Fruit fly (Drosophila melanogaster) whole organism, embryonic: ENCODE measurements around the gene zye.

Experiments used
- Ada2b ChIP-seq: fragments of 200-800 bp; sonication (Bioruptor generic); IDR thresholded peaks from 2 replicates; pipeline ENCODE4 v1.3.6; 2022; ENCODE audit warnings: missing biosample characterization, missing genetic modification characterization
- Atf-2 ChIP-seq: fragments of 200-800 bp; sonication (Bioruptor generic); optimal IDR thresholded peaks from 2 replicates; lab custom pipeline; 2016; ENCODE audit warnings: missing biosample characterization, missing genetic modification characterization
- CG11696 ChIP-seq: fragments of 200-800 bp; sonication (Bioruptor generic); IDR thresholded peaks from 2 replicates; pipeline ENCODE4 v1.3.6; 2022; ENCODE audit warnings: missing biosample characterization, missing genetic modification characterization
- CG1233 ChIP-seq: fragments of 200-800 bp; sonication (Bioruptor generic); optimal IDR thresholded peaks from 4 replicates; lab custom pipeline; 2018; ENCODE audit warnings: missing biosample characterization, mild to moderate bottlenecking, missing genetic modification characterization
- CG12391 ChIP-seq: fragments of 200-800 bp; sonication (Bioruptor generic); optimal IDR thresholded peaks from 3 replicates; lab custom pipeline; 2018; ENCODE audit warnings: missing biosample characterization, mild to moderate bottlenecking, missing genetic modification characterization, moderate library complexity
- CG13424 ChIP-seq: fragments of 200-800 bp; sonication (Bioruptor generic); optimal IDR thresholded peaks from 2 replicates; lab custom pipeline; 2019; ENCODE audit warnings: missing biosample characterization, mild to moderate bottlenecking, missing genetic modification characterization, moderate library complexity
- CG14710 ChIP-seq: fragments of 200-800 bp; sonication (Bioruptor generic); optimal IDR thresholded peaks from 3 replicates; lab custom pipeline; 2019; ENCODE audit warnings: missing biosample characterization, mild to moderate bottlenecking, missing genetic modification characterization, moderate library complexity
- CG15479 ChIP-seq: fragments of 200-800 bp; sonication (Bioruptor generic); optimal IDR thresholded peaks from 3 replicates; lab custom pipeline; 2019; ENCODE audit warnings: missing biosample characterization, mild to moderate bottlenecking, missing genetic modification characterization, moderate library complexity
- CG1647 ChIP-seq: fragments of 200-800 bp; sonication (Bioruptor generic); optimal IDR thresholded peaks from 3 replicates; lab custom pipeline; 2016; ENCODE audit warnings: missing biosample characterization, missing genetic modification characterization
- CG17328 ChIP-seq: fragments of 200-800 bp; sonication (Bioruptor generic); IDR thresholded peaks from 2 replicates; pipeline ENCODE4 v1.3.6; 2022; ENCODE audit warnings: missing biosample characterization, missing genetic modification characterization
- CG17361 ChIP-seq: fragments of 200-800 bp; sonication (Bioruptor generic); IDR thresholded peaks from 3 replicates; pipeline ENCODE4 v1.3.6; 2022; ENCODE audit warnings: missing biosample characterization, missing genetic modification characterization
- CG17612 ChIP-seq: fragments of 200-800 bp; sonication (Bioruptor generic); IDR thresholded peaks from 2 replicates; pipeline ENCODE4 v1.3.6; 2022; ENCODE audit warnings: missing biosample characterization, missing genetic modification characterization
- CG17829 ChIP-seq: fragments of 200-800 bp; optimal IDR thresholded peaks from 2 replicates; lab custom pipeline; 2019; ENCODE audit warnings: missing biosample characterization, mild to moderate bottlenecking, missing genetic modification characterization, moderate library complexity
- CG33557 ChIP-seq: fragments of 200-800 bp; sonication (Bioruptor generic); optimal IDR thresholded peaks from 2 replicates; lab custom pipeline; 2019; ENCODE audit warnings: missing biosample characterization, mild to moderate bottlenecking, missing genetic modification characterization, moderate library complexity
- CG4424 ChIP-seq: fragments of 200-800 bp; sonication (Bioruptor generic); optimal IDR thresholded peaks from 3 replicates; lab custom pipeline; 2016; ENCODE audit warnings: missing biosample characterization, missing genetic modification characterization
- CG7786 ChIP-seq: fragments of 200-800 bp; sonication (Bioruptor generic); optimal IDR thresholded peaks from 2 replicates; lab custom pipeline; 2016; ENCODE audit warnings: missing biosample characterization, missing genetic modification characterization
- CG8924 ChIP-seq: fragments of 200-800 bp; optimal IDR thresholded peaks from 3 replicates; lab custom pipeline; 2019; ENCODE audit warnings: missing biosample characterization, mild to moderate bottlenecking, missing genetic modification characterization, moderate library complexity
- CG8944 ChIP-seq: fragments of 200-800 bp; sonication (Bioruptor generic); optimal IDR thresholded peaks from 3 replicates; lab custom pipeline; 2016; ENCODE audit warnings: missing biosample characterization, missing genetic modification characterization
- Chrac-16 ChIP-seq: fragments of 200-800 bp; sonication (Bioruptor generic); optimal IDR thresholded peaks from 3 replicates; lab custom pipeline; 2016; ENCODE audit warnings: missing biosample characterization, missing genetic modification characterization
- Fer3 ChIP-seq: fragments of 200-800 bp; sonication (Bioruptor generic); optimal IDR thresholded peaks from 2 replicates; lab custom pipeline; 2018; ENCODE audit warnings: missing biosample characterization, mild to moderate bottlenecking, missing genetic modification characterization, moderate library complexity
- Lpt ChIP-seq: fragments of >200 bp; optimal IDR thresholded peaks from 2 replicates; lab custom pipeline; 2018; ENCODE audit warnings: missing biosample characterization, missing genetic modification characterization
- Med ChIP-seq: fragments of 200-800 bp; sonication (Bioruptor generic); peaks from one replicate; lab custom pipeline; 2016; ENCODE audit warnings: missing biosample characterization, missing genetic modification characterization, mild to moderate bottlenecking, inconsistent platforms, moderate library complexity
- NC2α ChIP-seq: fragments of 200-800 bp; sonication (Bioruptor generic); optimal IDR thresholded peaks from 2 replicates; lab custom pipeline; 2016; ENCODE audit warnings: missing biosample characterization, missing genetic modification characterization
- Ptx1 ChIP-seq: fragments of 200-800 bp; sonication (Bioruptor generic); IDR thresholded peaks from 2 replicates; pipeline ENCODE4 v1.3.6; 2022; ENCODE audit warnings: missing biosample characterization, missing genetic modification characterization
- Sox102F ChIP-seq: fragments of 200-800 bp; sonication (Bioruptor generic); optimal IDR thresholded peaks from 2 replicates; lab custom pipeline; 2018; ENCODE audit warnings: missing biosample characterization, mild to moderate bottlenecking, missing genetic modification characterization, moderate library complexity
- Sry-β ChIP-seq: fragments of 200-800 bp; sonication (Bioruptor generic); optimal IDR thresholded peaks from 2 replicates; lab custom pipeline; 2018; ENCODE audit warnings: missing biosample characterization, mild to moderate bottlenecking, missing genetic modification characterization, moderate library complexity
- Stat92E ChIP-seq, 3 experiments: fragments of >200 bp in 2 of 3; fragments of 200-800 bp in 1 of 3; sonication (Bioruptor generic) in 1 of 3; optimal IDR thresholded peaks; 2 replicates each; lab custom pipeline; 2017 to 2019; ENCODE audit warnings: missing biosample characterization in 3 of 3, missing genetic modification characterization in 3 of 3, mild to moderate bottlenecking in 1 of 3, moderate library complexity in 1 of 3
- Vsx1 ChIP-seq: fragments of 200-800 bp; sonication (Bioruptor generic); optimal IDR thresholded peaks from 2 replicates; lab custom pipeline; 2017; ENCODE audit warnings: missing biosample characterization, mild to moderate bottlenecking, missing genetic modification characterization, missing genetic modification reagents
- Xrp1 ChIP-seq: fragments of 200-800 bp; sonication (Bioruptor generic); IDR thresholded peaks from 2 replicates; pipeline ENCODE4 v1.3.6; 2022; ENCODE audit warnings: missing biosample characterization, missing genetic modification characterization
- ac ChIP-seq: fragments of 200-800 bp; sonication (Bioruptor generic); optimal IDR thresholded peaks from 3 replicates; lab custom pipeline; 2017; ENCODE audit warnings: missing biosample characterization, mild to moderate bottlenecking, missing genetic modification characterization
- bigmax ChIP-seq: fragments of 200-800 bp; sonication (Bioruptor generic); optimal IDR thresholded peaks from 2 replicates; lab custom pipeline; 2018; ENCODE audit warnings: missing biosample characterization, mild to moderate bottlenecking, missing genetic modification characterization
- btn ChIP-seq: fragments of 200-800 bp; sonication (Bioruptor generic); optimal IDR thresholded peaks from 2 replicates; lab custom pipeline; 2016; ENCODE audit warnings: missing biosample characterization, missing genetic modification characterization
- crol ChIP-seq: fragments of 200-800 bp; sonication (Bioruptor generic); IDR thresholded peaks from 2 replicates; pipeline ENCODE4 v1.3.6; 2022; ENCODE audit warnings: missing biosample characterization, missing genetic modification characterization
- dpn ChIP-seq, 2 experiments: fragments of 200-800 bp; sonication (Bioruptor generic); optimal IDR thresholded peaks; 3 replicates each; lab custom pipeline; 2016; ENCODE audit warnings: missing biosample characterization in 2 of 2, missing genetic modification characterization in 2 of 2
- fd102C ChIP-seq: fragments of 200-800 bp; sonication (Bioruptor generic); optimal IDR thresholded peaks from 2 replicates; lab custom pipeline; 2018; ENCODE audit warnings: missing biosample characterization, mild to moderate bottlenecking, missing genetic modification characterization, moderate library complexity
- gro ChIP-seq: fragments of 200-800 bp; sonication (Bioruptor generic); optimal IDR thresholded peaks from 2 replicates; lab custom pipeline; 2016; ENCODE audit warnings: missing biosample characterization, missing genetic modification characterization
- gsb-n ChIP-seq: fragments of 200-800 bp; sonication (Bioruptor generic); optimal IDR thresholded peaks from 3 replicates; lab custom pipeline; 2018; ENCODE audit warnings: missing biosample characterization, mild to moderate bottlenecking, missing genetic modification characterization
- hkb ChIP-seq, 2 experiments: fragments of 200-800 bp in 1 of 2; fragments of >200 bp in 1 of 2; sonication (Bioruptor generic) in 1 of 2; IDR thresholded peaks in 1 of 2; optimal IDR thresholded peaks in 1 of 2; 2 replicates each; pipeline versions ENCODE4 v1.3.6 to Lab custom; 2017 to 2022; ENCODE audit warnings: missing biosample characterization in 1 of 2, missing genetic modification characterization in 1 of 2
- ken ChIP-seq: fragments of 200-800 bp; sonication (Bioruptor generic); IDR thresholded peaks from 3 replicates; pipeline ENCODE4 v1.3.6; 2022; ENCODE audit warnings: missing biosample characterization, missing genetic modification characterization
- lmd ChIP-seq: fragments of 200-800 bp; sonication (Bioruptor generic); IDR thresholded peaks from 2 replicates; pipeline ENCODE4 v1.3.6; 2022; ENCODE audit warnings: missing biosample characterization, missing genetic modification characterization
- p53 ChIP-seq: fragments of 200-800 bp; sonication (Bioruptor generic); optimal IDR thresholded peaks from 2 replicates; lab custom pipeline; 2016; ENCODE audit warnings: missing biosample characterization, missing genetic modification characterization
- pum ChIP-seq: fragments of 200-800 bp; sonication (Bioruptor generic); optimal IDR thresholded peaks from 2 replicates; lab custom pipeline; 2016; ENCODE audit warnings: missing biosample characterization, missing genetic modification characterization
- slp2 ChIP-seq: fragments of 200-800 bp; sonication (Bioruptor generic); optimal IDR thresholded peaks from 2 replicates; lab custom pipeline; 2016; ENCODE audit warnings: missing biosample characterization, missing genetic modification characterization
- ssp ChIP-seq: fragments of 200-800 bp; sonication (Bioruptor generic); IDR thresholded peaks from 2 replicates; pipeline ENCODE4 v1.3.6; 2022; ENCODE audit warnings: missing biosample characterization, missing genetic modification characterization
- tll ChIP-seq, 2 experiments: fragments of 200-800 bp in 1 of 2; fragments of >200 bp in 1 of 2; sonication (Bioruptor generic) in 1 of 2; optimal IDR thresholded peaks; 2 replicates each; lab custom pipeline; 2017 to 2019; ENCODE audit warnings: missing biosample characterization in 2 of 2, missing genetic modification characterization in 2 of 2, mild to moderate bottlenecking in 1 of 2, moderate library complexity in 1 of 2
- zen ChIP-seq: fragments of 200-800 bp; sonication (Bioruptor generic); optimal IDR thresholded peaks from 3 replicates; lab custom pipeline; 2018; ENCODE audit warnings: missing biosample characterization, mild to moderate bottlenecking, missing genetic modification characterization, moderate library complexity

Gene zye

DNA sequence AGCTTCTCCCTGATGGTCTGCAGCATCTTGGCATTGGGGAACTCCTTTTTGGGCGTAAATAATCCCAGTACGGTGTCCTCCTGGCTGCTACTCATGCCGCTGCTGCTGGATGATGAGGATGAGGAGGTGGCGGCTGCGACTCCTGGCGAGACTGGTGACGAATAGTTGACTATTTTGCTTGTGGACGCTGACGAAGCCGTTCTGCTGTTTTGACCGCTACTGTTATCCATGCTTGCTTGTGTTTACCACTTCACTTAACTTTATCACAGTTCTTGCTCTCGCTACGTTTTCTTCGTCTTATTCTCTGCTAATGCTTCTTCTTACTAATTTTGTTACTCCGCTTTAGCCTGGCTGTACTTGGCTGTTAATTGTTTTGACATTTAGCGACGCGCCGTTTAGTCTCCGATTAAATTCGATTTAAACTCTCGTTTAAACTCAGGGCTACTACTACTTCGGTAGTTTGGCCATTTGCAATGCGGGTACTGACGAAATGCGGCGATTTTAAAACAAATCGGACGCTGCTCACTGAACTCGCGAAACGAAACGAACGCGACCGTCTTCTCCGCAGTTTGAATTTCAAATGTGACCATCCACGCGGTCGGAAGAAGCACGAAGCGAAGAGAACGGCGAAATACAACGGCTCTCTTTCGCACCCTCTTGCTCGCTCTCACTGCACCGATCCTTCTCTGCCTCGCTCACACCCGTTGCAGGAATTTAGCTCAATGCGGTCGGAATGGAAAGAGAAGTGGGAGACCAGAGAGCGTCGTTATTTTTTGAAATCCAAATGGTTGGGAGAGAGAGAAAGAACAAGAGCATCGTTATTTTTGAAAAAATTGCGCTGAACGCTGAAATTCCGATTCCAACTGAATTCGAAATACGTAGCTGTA lies 12.1 kb upstream of the zye start, which contains the start of gene trbl (continued):
- TF ChIP-seq gro (GFP tag; lab: Kevin White, UChicago) = no peak
- TF ChIP-seq btn = no peak
- TF ChIP-seq CG17612 (GFP tag; lab: Robert Waterston, UW) = no peak
- TF ChIP-seq Ada2b (GFP tag; lab: Robert Waterston, UW) = no peak
- TF ChIP-seq CG8944 (GFP tag; lab: Kevin White, UChicago) = no peak
- TF ChIP-seq Ptx1 = no peak
- TF ChIP-seq CG4424 (GFP tag; lab: Kevin White, UChicago) = peak; percentile 18
- peak; percentile 70 for TF ChIP-seq CG8924 (tag; lab: Kevin White, UChicago)
- no peak for TF ChIP-seq Xrp1 (GFP tag; lab: Robert Waterston, UW)
- no peak for TF ChIP-seq hkb (optimal IDR thresholded peaks at IDR 0.05; lab: Kevin White, UChicago)
- peak; percentile 77 for TF ChIP-seq hkb (GFP tag; IDR thresholded peaks at IDR 0.05; lab: Robert Waterston, UW)
- TF ChIP-seq slp2 (GFP tag; lab: Kevin White, UChicago) = no peak
- no peak for TF ChIP-seq Atf-2 (GFP tag; lab: Kevin White, UChicago)
- peak; percentile 17 for TF ChIP-seq bigmax (GFP tag; lab: Kevin White, UChicago)
- TF ChIP-seq Sox102F = no peak
- TF ChIP-seq Lpt (GFP tag; lab: Kevin White, UChicago) = no peak
- no peak for TF ChIP-seq ken
- TF ChIP-seq NC2α (GFP tag; lab: Kevin White, UChicago) = no peak
- TF ChIP-seq p53 (GFP tag; lab: Kevin White, UChicago) = no peak
- TF ChIP-seq Fer3 (tag; lab: Kevin White, UChicago) = no peak
- TF ChIP-seq Sry-β (GFP tag; lab: Kevin White, UChicago) = no peak

dm6 chr3L:20402665-20403492 lies 10.5 kb upstream of the zye start:
- TF ChIP-seq CG1647 (no peak), CG13424 (tag; lab: Kevin White, UChicago) (peak; percentile 0), CG11696 (peak; percentile 96), Stat92E (GFP tag; optimal IDR thresholded peaks at IDR 0.05; lab: Kevin White, UChicago) (peak in 1 of 3 experiments; percentile 10), pum (GFP tag; lab: Kevin White, UChicago) (peak; percentile 8), tll (GFP tag; optimal IDR thresholded peaks at IDR 0.05; lab: Kevin White, UChicago) (peak in 1 of 2 experiments; percentile 46), zen (peak; percentile 93), CG1233 (GFP tag; lab: Kevin White, UChicago) (peak; percentile 7), ac (GFP tag; lab: Kevin White, UChicago) (peak; percentile 99), CG33557 (GFP tag; lab: Kevin White, UChicago) (peak; percentile 43), gsb-n (tag; lab: Kevin White, UChicago) (peak; percentile 47), CG7786 (GFP tag; lab: Kevin White, UChicago) (peak; percentile 14), dpn (GFP tag; optimal IDR thresholded peaks at IDR 0.05; lab: Kevin White, UChicago) (peak in 1 of 2 experiments; percentile 5), Chrac-16 (GFP tag; lab: Kevin White, UChicago) (peak; percentile 5), lmd (GFP tag; lab: Robert Waterston, UW) (peak; percentile 28; the same call in 1 of the 2 replicates), CG12391 (tag; lab: Kevin White, UChicago) (peak; percentile 60), CG17328 (GFP tag; lab: Robert Waterston, UW) (peak; percentile 49; the same call in 1 of the 2 replicates), Vsx1 (GFP tag; lab: Kevin White, UChicago) (no peak), fd102C (GFP tag; lab: Kevin White, UChicago) (peak; percentile 84), CG14710 (tag; lab: Kevin White, UChicago) (peak; percentile 73), CG17361 (GFP tag; lab: Robert Waterston, UW) (peak; percentile 28; the same call in 1 of the 3 replicates), crol (GFP tag; lab: Robert Waterston, UW) (no peak), Med (GFP tag; lab: Kevin White, UChicago) (peak; percentile 54), ssp (GFP tag; lab: Robert Waterston, UW) (no peak), CG15479 (GFP tag; lab: Kevin White, UChicago) (peak; percentile 100), CG17829 (peak; percentile 66)
